Fruit fly (Drosophila melanogaster) whole organism, larva: ENCODE measurements around the gene CG10214.

Experiments
- noc ChIP-seq: fragments of 200-800 bp; sonication (Bioruptor generic); optimal IDR thresholded peaks from 3 replicates; lab custom pipeline; 2019; ENCODE audit warnings: missing biosample characterization, mild to moderate bottlenecking, missing genetic modification characterization, moderate library complexity

Gene CG10214

dm6 chr3R:23767417-23767853 is at the start of gene CG10214, which contains the start of gene CG10375:
Gene CG10214, minus strand, starts transcription at chr3R:23767488.
Gene CG10375, plus strand, starts transcription at chr3R:23767712.
- TF ChIP-seq noc (tag; lab: Kevin White, UChicago), result peak; percentile 69

DNA sequence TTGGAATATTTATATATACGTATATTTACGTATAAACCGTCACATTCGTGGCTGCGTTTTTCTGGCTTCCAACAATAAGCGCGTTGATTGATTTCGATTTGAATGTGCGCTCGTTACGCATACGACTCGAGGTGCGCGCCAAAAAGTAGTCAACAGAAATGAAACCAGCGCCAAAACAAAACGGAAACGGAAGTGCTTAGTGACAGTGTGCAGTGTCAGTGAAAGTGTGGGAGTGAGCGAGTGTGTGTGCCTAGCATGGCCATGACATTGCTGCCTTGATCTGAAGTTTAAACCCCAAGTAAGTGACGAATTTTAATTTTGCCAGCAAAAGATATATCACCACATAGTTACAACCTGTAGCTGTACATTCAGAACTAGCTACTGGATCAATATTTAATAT is 36.4 kb upstream of the CG10214 start, which contains the start of gene CG34355:
TSS of gene CG34355 (plus strand) at position 192 of the 400 bp plus-strand sequence.
- no peak for TF ChIP-seq noc (tag; lab: Kevin White, UChicago)

DNA sequence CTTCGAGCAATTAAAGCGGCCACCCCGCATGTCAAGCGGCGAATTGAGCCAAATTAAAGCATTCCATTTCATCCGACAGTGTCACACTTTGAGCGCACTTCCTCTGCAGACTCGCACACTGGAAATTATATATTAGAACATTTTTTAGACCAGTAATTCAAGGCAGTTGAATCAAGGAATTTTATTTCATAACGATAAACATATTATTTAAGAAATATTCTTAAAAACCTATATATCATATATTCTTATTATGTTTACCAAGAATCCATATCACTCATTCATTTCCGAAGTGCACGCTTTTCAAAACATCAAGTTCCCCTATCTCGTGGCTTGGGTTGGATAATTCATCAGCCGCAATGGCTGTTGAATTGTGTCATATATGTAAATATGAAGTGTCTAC is 24.2 kb upstream of the CG10214 start:
- no peak for TF ChIP-seq noc (tag; lab: Kevin White, UChicago)

DNA sequence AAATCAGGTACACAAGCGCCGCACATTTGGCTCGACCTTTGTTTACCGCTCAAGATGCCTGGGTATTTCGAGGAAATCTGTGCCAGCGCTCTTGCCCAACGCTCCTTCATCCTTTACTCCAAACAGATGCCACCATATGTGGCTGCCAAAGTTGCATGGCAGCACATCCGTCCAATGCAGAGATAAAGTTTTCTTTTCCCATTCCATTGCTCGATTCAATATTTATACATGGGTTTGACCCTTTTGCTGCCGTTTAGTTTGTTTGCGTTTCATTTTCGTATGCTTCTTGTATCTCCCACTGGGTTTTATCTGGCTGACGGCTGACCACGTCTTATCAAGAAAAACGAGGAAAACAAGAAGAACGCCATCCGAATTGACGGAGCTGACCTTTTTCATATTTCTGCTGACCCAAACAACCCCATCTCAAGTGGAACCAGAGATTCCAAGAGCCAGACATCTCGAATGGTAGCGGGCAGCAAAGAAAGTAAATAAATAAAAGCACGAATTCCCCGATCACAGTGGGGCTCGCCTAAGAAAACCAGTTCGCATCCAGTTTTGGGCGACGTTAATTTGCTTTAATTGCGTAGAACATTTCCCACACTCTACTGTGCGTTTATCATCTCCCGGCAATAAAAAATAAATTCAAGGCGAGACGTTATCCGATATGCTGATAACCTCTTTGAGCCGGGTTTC is 23.3 kb upstream of the CG10214 start:
- no peak for TF ChIP-seq noc (tag; lab: Kevin White, UChicago)

dm6 chr3R:23789584-23789983 is 22.3 kb upstream of the CG10214 start:
- TF ChIP-seq noc (tag; lab: Kevin White, UChicago), result no peak

DNA sequence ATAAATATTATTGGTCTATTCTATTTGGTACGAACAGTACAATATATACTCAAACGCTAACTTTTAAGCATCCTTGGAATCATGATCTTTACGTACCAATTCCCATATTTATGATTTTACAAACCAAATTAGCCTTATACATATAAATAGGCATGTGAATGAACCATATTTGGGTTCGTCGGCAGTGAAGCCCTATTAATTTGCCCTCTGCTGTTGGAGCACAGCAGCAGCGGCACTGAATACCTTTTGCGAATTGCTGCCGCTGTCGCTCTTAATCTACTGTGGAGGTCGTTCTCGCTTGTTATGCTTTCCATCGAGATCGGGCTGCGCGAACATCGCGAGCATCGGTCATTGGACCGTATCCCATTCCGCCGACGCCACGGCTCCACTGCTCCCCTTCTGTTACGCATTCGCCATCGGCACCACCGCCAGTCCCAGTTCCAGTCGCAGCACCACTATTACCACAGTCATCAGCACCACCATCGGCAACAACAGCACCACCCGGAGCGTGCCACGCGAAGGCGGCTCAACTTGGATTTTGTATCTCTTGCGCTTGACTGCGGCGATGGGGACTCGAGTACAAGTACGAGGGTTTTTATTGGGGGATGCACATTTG is 21.2 kb upstream of the CG10214 start:
- peak; percentile 48 for TF ChIP-seq noc (tag; lab: Kevin White, UChicago)

- no peak for TF ChIP-seq noc (tag; lab: Kevin White, UChicago)
Measured at dm6 chr3R:23787632-23787960, 20.3 kb upstream of the CG10214 start.

DNA sequence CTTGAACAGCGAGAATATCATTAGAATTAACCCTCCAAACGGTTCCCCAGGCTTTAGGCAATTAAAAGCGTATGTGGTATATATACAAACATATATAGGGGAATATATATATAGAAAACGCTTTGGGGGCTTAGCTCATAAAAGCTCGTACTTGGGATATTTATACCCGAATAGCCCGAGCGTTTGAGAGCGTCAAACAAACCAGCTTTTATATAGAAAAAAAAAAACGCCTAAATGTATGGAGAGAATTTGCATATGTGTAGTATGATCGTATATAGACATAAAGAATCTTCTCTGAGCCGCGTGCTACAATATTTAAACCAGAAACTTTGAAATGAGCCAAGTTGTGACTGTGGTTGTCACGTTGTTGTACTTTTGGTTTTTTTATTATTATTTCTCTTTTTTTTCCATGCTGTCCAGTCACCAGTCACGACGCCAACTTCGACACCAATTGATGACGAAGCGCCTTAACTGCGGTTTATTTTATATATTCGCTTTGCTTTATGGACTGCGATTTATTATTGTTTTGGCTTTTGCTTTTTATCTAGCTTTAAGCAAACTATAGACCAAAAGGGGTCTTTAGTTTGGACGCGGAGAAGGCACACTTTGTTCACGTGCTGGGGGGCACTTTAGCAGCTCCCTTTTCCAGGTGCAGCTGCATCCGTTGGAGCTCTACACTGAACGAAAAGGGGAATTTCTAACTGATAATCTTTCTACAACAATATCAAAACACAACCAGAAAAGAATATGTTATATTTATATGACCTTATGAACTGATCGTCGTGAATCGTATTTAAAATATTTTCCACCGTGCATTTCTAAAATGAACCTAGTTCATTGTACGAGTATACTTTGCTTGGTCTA is 19.7 kb upstream of the CG10214 start:
- TF ChIP-seq noc (tag; lab: Kevin White, UChicago), result no peak

DNA sequence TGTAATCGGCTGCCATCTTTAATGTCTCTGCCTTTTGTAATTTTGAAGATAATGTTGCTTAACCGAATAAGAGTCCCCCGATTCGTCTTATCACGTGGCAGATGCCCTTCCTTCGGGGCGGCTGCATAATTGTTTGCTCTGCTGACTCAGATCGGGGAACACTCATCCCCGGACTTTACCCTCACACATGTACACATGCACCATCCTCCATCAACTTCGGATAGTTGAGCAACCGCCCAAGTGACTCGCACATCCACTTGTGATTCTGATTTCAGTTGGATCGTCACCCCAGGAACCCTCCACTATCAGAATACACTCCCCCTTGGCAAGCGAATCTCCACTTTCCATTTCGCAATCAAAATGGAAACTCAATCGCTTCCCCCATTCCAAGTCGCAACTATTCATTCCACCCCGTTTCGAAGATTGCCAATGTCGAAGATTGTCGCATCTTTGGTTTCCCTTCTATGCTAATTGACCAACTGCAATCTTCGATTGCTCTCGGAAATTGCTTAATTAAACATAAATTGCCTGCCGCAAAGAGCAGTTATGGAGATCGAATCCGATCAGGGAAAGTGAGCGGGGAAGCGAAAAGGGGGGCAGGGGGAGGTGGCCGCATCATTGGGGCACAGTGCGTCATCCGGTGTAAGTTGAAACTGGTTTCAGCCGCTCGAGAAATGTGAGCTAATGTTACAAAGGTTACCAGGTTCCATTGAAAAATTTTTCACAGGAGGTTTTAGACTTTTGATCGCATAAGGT is 17.8 kb upstream of the CG10214 start:
- TF ChIP-seq noc (tag; lab: Kevin White, UChicago), result no peak

DNA sequence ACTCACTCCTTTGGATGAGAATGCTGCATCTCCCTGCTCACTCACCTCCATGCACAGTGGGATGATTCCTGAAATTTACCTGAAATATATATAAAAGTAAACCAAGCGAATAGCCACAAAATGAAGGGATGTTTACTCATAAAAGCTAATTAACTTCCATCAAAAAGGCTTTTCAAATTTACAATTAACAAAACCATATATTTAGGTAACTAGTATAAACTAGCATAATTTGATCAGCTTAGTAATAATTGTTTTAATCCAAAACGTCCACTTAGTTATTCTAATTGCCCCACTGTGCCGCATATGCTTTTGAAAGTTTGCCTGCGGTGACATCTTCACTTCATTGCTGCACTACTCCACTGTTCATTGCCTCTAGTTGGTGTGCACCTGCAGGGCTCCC is 16.7 kb upstream of the CG10214 start:
- no peak for TF ChIP-seq noc (tag; lab: Kevin White, UChicago)

dm6 chr3R:23783403-23783757 is 16.1 kb upstream of the CG10214 start:
- TF ChIP-seq noc (tag; lab: Kevin White, UChicago), result no peak

DNA sequence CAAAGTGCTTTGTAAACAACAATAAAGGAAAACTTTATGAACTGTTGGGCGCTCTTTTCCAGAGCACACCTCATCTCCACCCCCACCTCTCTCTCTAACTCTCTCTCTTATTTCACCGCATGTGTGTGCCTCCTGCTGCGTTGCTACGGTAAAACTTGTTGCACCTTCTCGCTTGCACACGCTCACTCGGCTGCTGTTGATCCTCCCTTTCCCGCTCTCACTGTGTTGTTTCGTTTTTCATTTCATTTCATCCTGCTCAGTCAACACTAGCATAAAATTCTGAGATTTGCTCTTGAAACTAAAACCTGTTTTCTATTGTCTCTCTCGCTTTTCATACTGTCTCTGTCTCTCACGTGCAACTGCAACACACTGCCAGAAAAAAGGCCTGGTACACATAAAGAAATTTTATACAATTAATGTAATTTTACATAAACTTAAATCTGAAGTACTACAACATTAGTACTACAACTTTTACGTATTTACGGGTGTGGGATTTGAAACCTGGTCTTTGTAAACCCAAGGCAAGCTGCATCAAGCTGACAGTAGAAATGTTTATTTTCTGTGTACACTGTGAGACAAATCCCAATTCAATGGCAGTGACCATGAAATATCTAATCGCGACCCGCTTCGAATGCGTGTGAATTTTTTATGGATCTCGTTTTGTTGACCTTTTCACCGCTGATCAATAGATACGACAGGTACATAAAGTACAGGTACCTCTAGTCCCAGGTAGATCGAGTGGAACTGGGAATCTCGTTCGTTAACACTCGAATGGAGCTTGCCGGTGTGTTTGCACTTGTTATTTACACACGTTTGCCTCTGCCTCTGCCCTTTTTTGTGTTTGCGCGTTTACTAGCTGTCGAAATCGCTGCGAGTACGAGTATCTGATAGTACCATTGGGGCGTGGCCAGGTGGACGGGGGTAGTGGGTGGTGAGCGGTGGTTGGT is 15.4 kb upstream of the CG10214 start:
- no peak for TF ChIP-seq noc (tag; lab: Kevin White, UChicago)

- peak; percentile 80 for TF ChIP-seq noc (tag; lab: Kevin White, UChicago)
Measured at dm6 chr3R:23781466-23781935, 14.2 kb upstream of the CG10214 start, which contains the start of the genes Nup98-96 and mbc. Gene Nup98-96, minus strand, starts transcription at chr3R:23781621. Gene mbc, plus strand, starts transcription at chr3R:23781765.

DNA sequence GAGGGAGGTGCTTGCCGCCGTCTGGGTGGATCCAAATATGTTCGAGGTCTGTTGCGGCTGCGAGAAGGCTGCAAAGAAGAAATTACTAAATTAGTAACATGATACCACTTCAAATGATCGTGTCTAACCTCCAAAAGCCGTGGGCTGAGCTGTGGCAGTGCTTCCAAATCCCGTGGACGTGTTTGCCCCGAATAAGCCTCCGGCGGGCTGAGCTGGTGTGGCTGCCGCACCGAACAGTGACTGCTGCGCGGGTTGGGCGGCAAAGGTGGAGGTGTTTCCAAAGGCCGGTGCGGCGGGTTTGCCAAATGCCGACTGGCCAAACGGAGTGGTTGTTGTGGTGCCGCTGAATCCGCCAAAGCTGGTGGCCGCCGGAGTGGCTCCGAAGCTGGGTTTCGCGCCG is 13.5 kb upstream of the CG10214 start:
- no peak for TF ChIP-seq noc (tag; lab: Kevin White, UChicago)
